Fruit fly (Drosophila melanogaster): Measurements from ENCODE around the gene CG13693.

The CG13693 gene

dm6 chr2L:267441-268089 is 35.3 kb downstream of the CG13693 start, which contains the start of gene CG17075 (continued):
- TF ChIP-seq CG7372 (GFP tag; IDR thresholded peaks at IDR 0.05) (peak; percentile 94), CG17361 (GFP tag; IDR thresholded peaks at IDR 0.05) (peak; percentile 94), E2f2 (GFP tag; IDR thresholded peaks at IDR 0.05) (peak; percentile 79), knrl (GFP tag; IDR thresholded peaks at IDR 0.05; ENCODE audit: partially characterized antibody) (no peak), YL-1 (GFP tag; optimal IDR thresholded peaks at IDR 0.05) (peak; percentile 63), Doc3 (GFP tag; IDR thresholded peaks at IDR 0.05; ENCODE audit: partially characterized antibody) (no peak), GATAe (GFP tag; conservative IDR thresholded peaks at IDR 0.05) (no peak; the same call in 1 of the 2 replicates), ems (GFP tag; optimal IDR thresholded peaks at IDR 0.05) (peak; percentile 84), pho (GFP tag; optimal IDR thresholded peaks at IDR 0.05) (peak; percentile 86), CG17186 (GFP tag; optimal IDR thresholded peaks at IDR 0.05) (peak; percentile 36), disco-r (GFP tag; optimal IDR thresholded peaks at IDR 0.05) (no peak), Usf (GFP tag; optimal IDR thresholded peaks at IDR 0.05) (no peak), CG1603 (tag; optimal IDR thresholded peaks at IDR 0.05) (peak; percentile 83), klu (GFP tag; IDR thresholded peaks at IDR 0.05) (peak; percentile 92), CG8944 (GFP tag; optimal IDR thresholded peaks at IDR 0.05) (peak; percentile 49), mld (GFP tag; IDR thresholded peaks at IDR 0.05; ENCODE audit: partially characterized antibody) (no peak), jigr1 (GFP tag; IDR thresholded peaks at IDR 0.05) (peak; percentile 82), CG30431 (GFP tag; optimal IDR thresholded peaks at IDR 0.05) (peak; percentile 87), lola (GFP tag; optimal IDR thresholded peaks at IDR 0.05) (peak in 1 of 3 experiments; percentile 69), CG7271 (tag; optimal IDR thresholded peaks at IDR 0.05) (peak; percentile 42), ATbp (GFP tag; optimal IDR thresholded peaks at IDR 0.05) (peak; percentile 96), run (tag; optimal IDR thresholded peaks at IDR 0.05) (peak; percentile 87), tap (tag; optimal IDR thresholded peaks at IDR 0.05) (peak; percentile 89), shn (GFP tag; optimal IDR thresholded peaks at IDR 0.05) (peak; percentile 48), Neu2 (GFP tag; optimal IDR thresholded peaks at IDR 0.05; ENCODE audit: borderline replicate concordance) (no peak), CG12236 (GFP tag; optimal IDR thresholded peaks at IDR 0.05) (peak; percentile 32), CG1602 (GFP tag; optimal IDR thresholded peaks at IDR 0.05) (peak; percentile 91), cwo (GFP tag; optimal IDR thresholded peaks at IDR 0.05) (peak; percentile 94), da (GFP tag; optimal IDR thresholded peaks at IDR 0.05) (peak; percentile 40), Rx (GFP tag; IDR thresholded peaks at IDR 0.05) (peak; percentile 87), btn (GFP tag; optimal IDR thresholded peaks at IDR 0.05) (peak; percentile 34), CG1792 (GFP tag; optimal IDR thresholded peaks at IDR 0.05) (peak; percentile 66), chif (GFP tag; optimal IDR thresholded peaks at IDR 0.05) (peak; percentile 67 to 82), ranshi (GFP tag; IDR thresholded peaks at IDR 0.05) (peak; percentile 96), Sry-β (GFP tag; optimal IDR thresholded peaks at IDR 0.05) (peak; percentile 6), pan (optimal IDR thresholded peaks at IDR 0.05) (no peak), pan (GFP tag; optimal IDR thresholded peaks at IDR 0.05 in 1 of 2, IDR thresholded peaks at IDR 0.05 in 1 of 2) (peak in 1 of 2 experiments; percentile 97), CG42726 (GFP tag; IDR thresholded peaks at IDR 0.05; ENCODE audit: partially characterized antibody) (no peak), CG4360 (GFP tag; IDR thresholded peaks at IDR 0.05) (peak; percentile 63), HHEX (GFP tag; optimal IDR thresholded peaks at IDR 0.05) (peak; percentile 96), CG11093 (GFP tag; IDR thresholded peaks at IDR 0.05) (peak; percentile 91), Oli (tag; optimal IDR thresholded peaks at IDR 0.05) (peak; percentile 94), CG32532 (GFP tag; IDR thresholded peaks at IDR 0.05) (peak; percentile 93), CG7357 (GFP tag; IDR thresholded peaks at IDR 0.05) (peak; percentile 88), CG2889 (GFP tag; IDR thresholded peaks at IDR 0.05) (peak; percentile 95), CG11398 (GFP tag; optimal IDR thresholded peaks at IDR 0.05) (peak; percentile 70), Hmx (GFP tag; optimal IDR thresholded peaks at IDR 0.05) (peak; percentile 72), CG1233 (GFP tag; optimal IDR thresholded peaks at IDR 0.05) (peak; percentile 92), CG13123 (GFP tag; optimal IDR thresholded peaks at IDR 0.05) (peak; percentile 86), CG15269 (tag; optimal IDR thresholded peaks at IDR 0.05) (peak; percentile 97)

Data from whole organism, embryonic.